Worm (Caenorhabditis elegans) whole organism, young adult: ENCODE data around the gene C14F11.4.

Experiments used
- F10E7.11 ChIP-seq: sonication (generic microtip); optimal IDR thresholded peaks from 2 replicates; lab custom pipeline; 2017; ENCODE audit warnings: mild to moderate bottlenecking, missing genetic modification characterization, moderate library complexity, missing compliant biosample characterization
- F23B12.7 ChIP-seq: sonication (generic microtip); optimal IDR thresholded peaks from 2 replicates; lab custom pipeline; 2017; ENCODE audit warnings: missing genetic modification characterization, mild to moderate bottlenecking, missing compliant biosample characterization, antibody characterized with exemption, moderate library complexity; ENCODE audit not compliant: insufficient read depth
- F33H1.4 ChIP-seq: fragments of 200-800 bp; sonication (Bioruptor generic); IDR thresholded peaks from 2 replicates; pipeline ENCODE4 v1.3.6; 2022; ENCODE audit warnings: missing genetic modification reagents, missing genetic modification characterization, missing compliant biosample characterization
- F55B11.4 ChIP-seq: sonication (generic microtip); optimal IDR thresholded peaks from 2 replicates; lab custom pipeline; 2016; ENCODE audit warnings: missing compliant biosample characterization, missing genetic modification characterization, borderline replicate concordance; ENCODE audit not compliant: insufficient read depth
- F57C9.4 ChIP-seq: sonication (generic microtip); optimal IDR thresholded peaks from 2 replicates; lab custom pipeline; 2017; ENCODE audit warnings: mild to moderate bottlenecking, missing genetic modification characterization, missing compliant biosample characterization
- K11D2.4 ChIP-seq: fragments of 200-800 bp; sonication (Bioruptor generic); IDR thresholded peaks from 2 replicates; pipeline ENCODE4 v1.3.6; 2022; ENCODE audit warnings: missing genetic modification reagents, missing genetic modification characterization, missing compliant biosample characterization
- K12H6.12 ChIP-seq: fragments of 200-800 bp; sonication (Bioruptor generic); optimal IDR thresholded peaks from 2 replicates; lab custom pipeline; 2018; ENCODE audit warnings: mild to moderate bottlenecking, missing genetic modification characterization, missing compliant biosample characterization
- Y53F4B.3 ChIP-seq: fragments of 200-800 bp; sonication (Bioruptor generic); IDR thresholded peaks from 2 replicates; pipeline ENCODE4 v1.3.6; 2022; ENCODE audit warnings: missing genetic modification reagents, missing genetic modification characterization, missing compliant biosample characterization
- Y53G8AR.9 ChIP-seq: fragments of 200-800 bp; sonication (Bioruptor generic); conservative IDR thresholded peaks from 2 replicates; pipeline ENCODE4 v1.3.6; 2022; ENCODE audit warnings: missing genetic modification reagents, missing genetic modification characterization, missing compliant biosample characterization
- aptf-3 ChIP-seq: fragments of 200-800 bp; sonication (Bioruptor generic); IDR thresholded peaks from 2 replicates; pipeline ENCODE4 v1.3.6; 2022; ENCODE audit warnings: missing genetic modification characterization, missing compliant biosample characterization
- athp-1 ChIP-seq: sonication (generic microtip); optimal IDR thresholded peaks from 2 replicates; lab custom pipeline; 2017; ENCODE audit warnings: mild to moderate bottlenecking, missing genetic modification characterization, missing compliant biosample characterization
- attf-3 ChIP-seq: fragments of 200-800 bp; sonication (Bioruptor generic); conservative IDR thresholded peaks from 2 replicates; pipeline ENCODE4 v1.3.6; 2022; ENCODE audit warnings: missing genetic modification reagents, missing genetic modification characterization, missing compliant biosample characterization
- bed-2 ChIP-seq: fragments of 200-800 bp; sonication (Bioruptor generic); IDR thresholded peaks from 2 replicates; pipeline ENCODE4 v1.3.6; 2022; ENCODE audit warnings: missing genetic modification reagents, missing genetic modification characterization, missing compliant biosample characterization
- ccch-3 ChIP-seq: fragments of 200-800 bp; sonication (Bioruptor generic); optimal IDR thresholded peaks from 2 replicates; lab custom pipeline; 2018; ENCODE audit warnings: mild to moderate bottlenecking, missing genetic modification characterization, missing compliant biosample characterization
- cebp-2 ChIP-seq: fragments of 200-800 bp; sonication (Bioruptor generic); IDR thresholded peaks from 2 replicates; pipeline ENCODE4 v1.3.6; 2022; ENCODE audit warnings: missing genetic modification characterization, missing compliant biosample characterization
- ceh-27 ChIP-seq: fragments of 200-800 bp; sonication (Bioruptor generic); optimal IDR thresholded peaks from 2 replicates; lab custom pipeline; 2018; ENCODE audit warnings: mild to moderate bottlenecking, missing genetic modification characterization, moderate library complexity, missing compliant biosample characterization
- ceh-58 ChIP-seq: fragments of 200-800 bp; sonication (Bioruptor generic); IDR thresholded peaks from 2 replicates; pipeline ENCODE4 v1.3.6; 2022; ENCODE audit warnings: missing genetic modification characterization, missing compliant biosample characterization
- ceh-91 ChIP-seq: fragments of 200-800 bp; sonication (Bioruptor generic); IDR thresholded peaks from 2 replicates; pipeline ENCODE4 v1.3.6; 2022; ENCODE audit warnings: missing genetic modification reagents, missing genetic modification characterization, missing compliant biosample characterization
- chd-7 ChIP-seq: sonication (generic microtip); optimal IDR thresholded peaks from 2 replicates; lab custom pipeline; 2016; ENCODE audit warnings: mild to moderate bottlenecking, missing genetic modification characterization, moderate library complexity, missing compliant biosample characterization
- dpl-1 ChIP-seq: fragments of 150-350 bp; optimal IDR thresholded peaks from 2 replicates; lab custom pipeline; 2014; ENCODE audit warnings: missing biosample characterization, missing genetic modification reagents, missing genetic modification characterization
- efl-1 ChIP-seq: fragments of 150-350 bp; optimal IDR thresholded peaks from 2 replicates; lab custom pipeline; 2014; ENCODE audit warnings: missing biosample characterization, missing genetic modification reagents, missing genetic modification characterization
- egl-18 ChIP-seq: fragments of 200-800 bp; sonication (Bioruptor generic); IDR thresholded peaks from 2 replicates; pipeline ENCODE4 v1.3.6; 2022; ENCODE audit warnings: missing genetic modification reagents, missing genetic modification characterization, missing compliant biosample characterization
- ekl-4 ChIP-seq: fragments of 200-800 bp; sonication (Bioruptor generic); IDR thresholded peaks from 2 replicates; pipeline ENCODE4 v1.3.6; 2022; ENCODE audit warnings: missing genetic modification reagents, missing genetic modification characterization, missing compliant biosample characterization
- gei-17 ChIP-seq: fragments of 200-800 bp; sonication (Bioruptor generic); optimal IDR thresholded peaks from 2 replicates; lab custom pipeline; 2018; ENCODE audit warnings: mild to moderate bottlenecking, missing genetic modification characterization, missing compliant biosample characterization
- hlh-12 ChIP-seq: sonication (generic microtip); optimal IDR thresholded peaks from 2 replicates; lab custom pipeline; 2016; ENCODE audit warnings: missing genetic modification characterization, missing compliant biosample characterization
- hlh-26 ChIP-seq: fragments of 200-800 bp; sonication (Bioruptor generic); conservative IDR thresholded peaks from 2 replicates; pipeline ENCODE4 v1.3.6; 2022; ENCODE audit warnings: missing genetic modification reagents, missing genetic modification characterization, missing compliant biosample characterization
- hmg-1.2 ChIP-seq: fragments of 200-800 bp; sonication (Bioruptor generic); IDR thresholded peaks from 2 replicates; pipeline ENCODE4 v1.3.6; 2022; ENCODE audit warnings: missing genetic modification reagents, missing genetic modification characterization, missing compliant biosample characterization
- hmg-20 ChIP-seq: fragments of 200-800 bp; sonication (Bioruptor generic); IDR thresholded peaks from 2 replicates; pipeline ENCODE4 v1.3.6; 2022; ENCODE audit warnings: missing genetic modification reagents, missing genetic modification characterization, missing compliant biosample characterization
- hsf-1 ChIP-seq: fragments of 200-800 bp; sonication (Bioruptor generic); IDR thresholded peaks from 2 replicates; pipeline ENCODE4 v1.3.6; 2022; ENCODE audit warnings: missing genetic modification reagents, missing genetic modification characterization, missing compliant biosample characterization
- lin-26 ChIP-seq: fragments of 200-800 bp; sonication (Bioruptor generic); IDR thresholded peaks from 2 replicates; pipeline ENCODE4 v1.3.6; 2022; ENCODE audit warnings: missing genetic modification reagents, missing genetic modification characterization, missing compliant biosample characterization
- lir-1 ChIP-seq: fragments of 200-800 bp; sonication (Bioruptor generic); conservative IDR thresholded peaks from 2 replicates; pipeline ENCODE4 v1.3.6; 2022; ENCODE audit warnings: missing genetic modification reagents, missing genetic modification characterization, missing compliant biosample characterization
- lsl-1 ChIP-seq: fragments of 200-800 bp; sonication (Bioruptor generic); optimal IDR thresholded peaks from 2 replicates; lab custom pipeline; 2018; ENCODE audit warnings: mild to moderate bottlenecking, missing genetic modification characterization, moderate library complexity, missing compliant biosample characterization
- madf-6 ChIP-seq: fragments of 200-800 bp; sonication (Bioruptor generic); IDR thresholded peaks from 2 replicates; pipeline ENCODE4 v1.3.6; 2022; ENCODE audit warnings: missing genetic modification reagents, missing genetic modification characterization, missing compliant biosample characterization
- madf-8 ChIP-seq: fragments of 200-800 bp; sonication (Bioruptor generic); conservative IDR thresholded peaks from 2 replicates; pipeline ENCODE4 v1.3.6; 2022; ENCODE audit warnings: missing genetic modification reagents, missing genetic modification characterization, missing compliant biosample characterization
- mes-4 ChIP-seq: sonication (generic microtip); optimal IDR thresholded peaks from 2 replicates; lab custom pipeline; 2016; ENCODE audit warnings: missing genotype, missing genetic modification characterization, missing compliant biosample characterization
- nfyb-1 ChIP-seq: fragments of 200-800 bp; sonication (Bioruptor generic); IDR thresholded peaks from 2 replicates; pipeline ENCODE4 v1.3.6; 2022; ENCODE audit warnings: missing genetic modification reagents, missing genetic modification characterization, missing compliant biosample characterization
- nhr-27 ChIP-seq: fragments of 200-800 bp; sonication (Bioruptor generic); optimal IDR thresholded peaks from 2 replicates; lab custom pipeline; 2018; ENCODE audit warnings: mild to moderate bottlenecking, missing genetic modification characterization, moderate library complexity, missing compliant biosample characterization
- nhr-80 ChIP-seq: sonication (generic microtip); optimal IDR thresholded peaks from 2 replicates; lab custom pipeline; 2016; ENCODE audit warnings: missing genetic modification characterization, missing compliant biosample characterization
- nhr-90 ChIP-seq: sonication (generic microtip); optimal IDR thresholded peaks from 2 replicates; lab custom pipeline; 2016; ENCODE audit warnings: missing genotype, mild to moderate bottlenecking, missing genetic modification characterization, missing compliant biosample characterization
- rcor-1 ChIP-seq: fragments of 200-800 bp; sonication (Bioruptor generic); IDR thresholded peaks from 2 replicates; pipeline ENCODE4 v1.3.6; 2022; ENCODE audit warnings: missing genetic modification reagents, missing genetic modification characterization, missing compliant biosample characterization
- repo-1 ChIP-seq: sonication (generic microtip); optimal IDR thresholded peaks from 2 replicates; lab custom pipeline; 2017; ENCODE audit warnings: mild to moderate bottlenecking, missing genetic modification characterization, missing compliant biosample characterization
- sdz-38 ChIP-seq: sonication (generic microtip); optimal IDR thresholded peaks from 2 replicates; lab custom pipeline; 2016; ENCODE audit warnings: missing genotype, missing genetic modification characterization, missing compliant biosample characterization
- sea-2 ChIP-seq: fragments of 200-800 bp; sonication (Bioruptor generic); IDR thresholded peaks from 2 replicates; pipeline ENCODE4 v1.3.6; 2022; ENCODE audit warnings: missing genetic modification characterization, missing compliant biosample characterization
- snpc-1.3 ChIP-seq: sonication (generic microtip); optimal IDR thresholded peaks from 2 replicates; lab custom pipeline; 2017; ENCODE audit warnings: missing genetic modification characterization, mild to moderate bottlenecking, missing compliant biosample characterization, antibody characterized with exemption, moderate library complexity, missing genotype, missing genetic modification reagents; ENCODE audit not compliant: insufficient read depth
- somi-1 ChIP-seq: fragments of 200-800 bp; sonication (Bioruptor generic); optimal IDR thresholded peaks from 2 replicates; lab custom pipeline; 2018; ENCODE audit warnings: mild to moderate bottlenecking, missing genetic modification characterization, missing compliant biosample characterization
- unc-130 ChIP-seq: sonication (generic microtip); optimal IDR thresholded peaks from 2 replicates; lab custom pipeline; 2016; ENCODE audit warnings: missing genetic modification reagents, missing genetic modification characterization, missing compliant biosample characterization
- unc-62 ChIP-seq: fragments of 150-350 bp; optimal IDR thresholded peaks from 2 replicates; lab custom pipeline; 2014; ENCODE audit warnings: missing biosample characterization, missing genetic modification reagents, missing genetic modification characterization
- ztf-25 ChIP-seq: fragments of 200-800 bp; sonication (Bioruptor generic); IDR thresholded peaks from 2 replicates; pipeline ENCODE4 v1.3.6; 2022; ENCODE audit warnings: missing genetic modification reagents, missing genetic modification characterization, missing compliant biosample characterization
- ztf-6 ChIP-seq: fragments of 200-800 bp; sonication (Bioruptor generic); IDR thresholded peaks from 2 replicates; pipeline ENCODE4 v1.3.6; 2022; ENCODE audit warnings: missing genetic modification reagents, missing genetic modification characterization, missing compliant biosample characterization

C14F11.4 gene

ce11 chrX:6219892-6220291 lies 13.0 kb downstream of the C14F11.4 start:
- TF ChIP-seq mes-4 (tag; lab: Kevin White, UChicago) = peak; percentile 51
- TF ChIP-seq F57C9.4 (tag; lab: Kevin White, UChicago) = no peak
- no peak for TF ChIP-seq unc-62
- TF ChIP-seq hlh-26 (GFP tag; lab: Robert Waterston, UW) = no peak
- peak; percentile 66 for TF ChIP-seq hmg-1.2 (GFP tag; lab: Robert Waterston, UW)
- TF ChIP-seq hlh-12 (tag; lab: Kevin White, UChicago) = no peak
- no peak for TF ChIP-seq dpl-1 (GFP tag; lab: Kevin White, UChicago)
- TF ChIP-seq F33H1.4 (GFP tag; lab: Robert Waterston, UW) = no peak
- TF ChIP-seq nhr-27 (tag; lab: Kevin White, UChicago) = no peak
- TF ChIP-seq F55B11.4 (tag; lab: Kevin White, UChicago) = no peak
- no peak for TF ChIP-seq attf-3 (GFP tag; lab: Robert Waterston, UW)
- peak; percentile 1 for TF ChIP-seq gei-17 (GFP tag; lab: Kevin White, UChicago)
- TF ChIP-seq hmg-20 (GFP tag; lab: Robert Waterston, UW) = peak; percentile 32; the same call in 1 of the 2 replicates
- no peak for TF ChIP-seq ztf-6 (GFP tag; lab: Robert Waterston, UW)
- TF ChIP-seq rcor-1 (GFP tag; lab: Robert Waterston, UW) = no peak
- no peak for TF ChIP-seq nhr-80 (tag; lab: Kevin White, UChicago)
- no peak for TF ChIP-seq bed-2 (GFP tag; lab: Robert Waterston, UW)
- TF ChIP-seq athp-1 = peak; percentile 17
- peak; percentile 13 for TF ChIP-seq K12H6.12 (tag; lab: Kevin White, UChicago)
- TF ChIP-seq madf-8 (GFP tag; lab: Robert Waterston, UW) = no peak
- no peak for TF ChIP-seq F23B12.7 (tag; lab: Kevin White, UChicago)
- TF ChIP-seq hsf-1 (GFP tag; lab: Robert Waterston, UW) = no peak
- no peak for TF ChIP-seq madf-6 (GFP tag; lab: Robert Waterston, UW)
- TF ChIP-seq sdz-38 = no peak
- peak; percentile 9 for TF ChIP-seq repo-1 (tag; lab: Kevin White, UChicago)
- no peak for TF ChIP-seq cebp-2 (GFP tag; lab: Robert Waterston, UW)
- peak; percentile 69; the same call in 1 of the 2 replicates for TF ChIP-seq ztf-25 (GFP tag; lab: Robert Waterston, UW)
- peak; percentile 37 for TF ChIP-seq somi-1 (GFP tag; lab: Kevin White, UChicago)
- no peak for TF ChIP-seq snpc-1.3 (tag; lab: Kevin White, UChicago)
- TF ChIP-seq lsl-1 (GFP tag; lab: Kevin White, UChicago) = no peak
- TF ChIP-seq lir-1 (GFP tag; lab: Robert Waterston, UW) = no peak
- 0 out of 2 replicates have a peak, but pooled peaks have one; percentile 57 for TF ChIP-seq nfyb-1 (GFP tag; lab: Robert Waterston, UW)
- TF ChIP-seq sea-2 (GFP tag; lab: Robert Waterston, UW) = no peak
- peak; percentile 89 for TF ChIP-seq lin-26
- peak; percentile 15 for TF ChIP-seq unc-130 (GFP tag; lab: Kevin White, UChicago)
- TF ChIP-seq F10E7.11 = no peak
- 0 out of 2 replicates have a peak, but pooled peaks have one; percentile 18 for TF ChIP-seq K11D2.4
- 0 out of 2 replicates have a peak, but pooled peaks have one; percentile 13 for TF ChIP-seq ekl-4 (GFP tag; lab: Robert Waterston, UW)
- no peak for TF ChIP-seq Y53F4B.3 (GFP tag; lab: Robert Waterston, UW)
- no peak for TF ChIP-seq ceh-91 (GFP tag; lab: Robert Waterston, UW)
- peak; percentile 63 for TF ChIP-seq chd-7 (tag; lab: Kevin White, UChicago)
- peak; percentile 61; the same call in 1 of the 2 replicates for TF ChIP-seq Y53G8AR.9 (GFP tag; lab: Robert Waterston, UW)
- TF ChIP-seq aptf-3 (GFP tag; lab: Robert Waterston, UW) = no peak
- TF ChIP-seq ceh-27 (GFP tag; lab: Kevin White, UChicago) = peak; percentile 62
- TF ChIP-seq efl-1 (GFP tag; lab: Kevin White, UChicago) = no peak
- TF ChIP-seq nhr-90 (tag; lab: Kevin White, UChicago) = peak; percentile 85
- no peak for TF ChIP-seq egl-18 (GFP tag; lab: Robert Waterston, UW)
- TF ChIP-seq ceh-58 = no peak
- TF ChIP-seq ccch-3 (GFP tag; lab: Kevin White, UChicago) = no peak
